Worm (Caenorhabditis elegans) whole organism, young adult: ENCODE results near the gene F14D2.19.

Experiments used
- B0261.1 ChIP-seq: sonication (generic microtip); optimal IDR thresholded peaks from 2 replicates; lab custom pipeline; 2016; ENCODE audit warnings: mild to moderate bottlenecking, missing genetic modification characterization, moderate library complexity, missing compliant biosample characterization
- D2030.7 ChIP-seq: fragments of 200-800 bp; sonication (Bioruptor generic); IDR thresholded peaks from 2 replicates; pipeline ENCODE4 v1.3.6; 2022; ENCODE audit warnings: missing genetic modification reagents, missing genetic modification characterization, missing compliant biosample characterization
- F33H1.4 ChIP-seq: fragments of 200-800 bp; sonication (Bioruptor generic); IDR thresholded peaks from 2 replicates; pipeline ENCODE4 v1.3.6; 2022; ENCODE audit warnings: missing genetic modification reagents, missing genetic modification characterization, missing compliant biosample characterization
- F49E8.2 ChIP-seq: sonication (generic microtip); optimal IDR thresholded peaks from 3 replicates; lab custom pipeline; 2017; ENCODE audit warnings: missing genetic modification characterization, mild to moderate bottlenecking, missing compliant biosample characterization, antibody characterized with exemption, moderate library complexity; ENCODE audit not compliant: insufficient read depth
- Y95B8A.8 ChIP-seq: fragments of 200-800 bp; sonication (Bioruptor generic); IDR thresholded peaks from 2 replicates; pipeline ENCODE4 v1.3.6; 2022; ENCODE audit warnings: missing genetic modification reagents, missing genetic modification characterization, missing compliant biosample characterization
- aptf-2 ChIP-seq: fragments of 200-800 bp; sonication (Bioruptor generic); conservative IDR thresholded peaks from 2 replicates; pipeline ENCODE4 v1.3.6; 2022; ENCODE audit warnings: missing genetic modification reagents, missing genetic modification characterization, missing compliant biosample characterization
- bed-1 ChIP-seq: fragments of 200-800 bp; sonication (Bioruptor generic); IDR thresholded peaks from 2 replicates; pipeline ENCODE4 v1.3.6; 2022; ENCODE audit warnings: missing genetic modification reagents, missing genetic modification characterization, missing compliant biosample characterization
- bed-2 ChIP-seq: fragments of 200-800 bp; sonication (Bioruptor generic); IDR thresholded peaks from 2 replicates; pipeline ENCODE4 v1.3.6; 2022; ENCODE audit warnings: missing genetic modification reagents, missing genetic modification characterization, missing compliant biosample characterization
- cebp-1 ChIP-seq, 2 experiments: fragments of 200-800 bp in 1 of 2; sonication (Bioruptor generic) in 1 of 2; sonication (generic microtip) in 1 of 2; IDR thresholded peaks in 1 of 2; optimal IDR thresholded peaks in 1 of 2; 2 replicates each; pipeline versions ENCODE4 v1.3.6 to Lab custom; 2017 to 2022; ENCODE audit warnings: missing compliant biosample characterization in 2 of 2, missing genetic modification characterization in 2 of 2, mild to moderate bottlenecking in 1 of 2, missing genetic modification reagents in 1 of 2, moderate library complexity in 1 of 2
- die-1 ChIP-seq: sonication (generic microtip); optimal IDR thresholded peaks from 2 replicates; lab custom pipeline; 2016; ENCODE audit warnings: missing genotype, mild to moderate bottlenecking, missing genetic modification characterization, missing compliant biosample characterization
- dpff-1 ChIP-seq: sonication (generic microtip); optimal IDR thresholded peaks from 2 replicates; lab custom pipeline; 2017; ENCODE audit warnings: mild to moderate bottlenecking, missing genetic modification characterization, missing compliant biosample characterization
- egrh-3 ChIP-seq: fragments of 200-800 bp; sonication (Bioruptor generic); IDR thresholded peaks from 2 replicates; pipeline ENCODE4 v1.3.6; 2022; ENCODE audit warnings: missing genetic modification reagents, missing genetic modification characterization, missing compliant biosample characterization
- ets-4 ChIP-seq: fragments of 200-800 bp; sonication (Bioruptor generic); optimal IDR thresholded peaks from 2 replicates; lab custom pipeline; 2018; ENCODE audit warnings: mild to moderate bottlenecking, missing genetic modification characterization, missing compliant biosample characterization
- hsf-1 ChIP-seq: fragments of 200-800 bp; sonication (Bioruptor generic); IDR thresholded peaks from 2 replicates; pipeline ENCODE4 v1.3.6; 2022; ENCODE audit warnings: missing genetic modification reagents, missing genetic modification characterization, missing compliant biosample characterization
- lsl-1 ChIP-seq: fragments of 200-800 bp; sonication (Bioruptor generic); optimal IDR thresholded peaks from 2 replicates; lab custom pipeline; 2018; ENCODE audit warnings: mild to moderate bottlenecking, missing genetic modification characterization, moderate library complexity, missing compliant biosample characterization
- madf-3 ChIP-seq: fragments of 200-800 bp; sonication (Bioruptor generic); IDR thresholded peaks from 2 replicates; pipeline ENCODE4 v1.3.6; 2022; ENCODE audit warnings: missing genetic modification reagents, missing genetic modification characterization, missing compliant biosample characterization
- madf-6 ChIP-seq: fragments of 200-800 bp; sonication (Bioruptor generic); IDR thresholded peaks from 2 replicates; pipeline ENCODE4 v1.3.6; 2022; ENCODE audit warnings: missing genetic modification reagents, missing genetic modification characterization, missing compliant biosample characterization
- mcd-1 ChIP-seq: fragments of 200-800 bp; sonication (Bioruptor generic); IDR thresholded peaks from 2 replicates; pipeline ENCODE4 v1.3.6; 2022; ENCODE audit warnings: missing genetic modification reagents, missing genetic modification characterization, missing compliant biosample characterization
- mel-28 ChIP-seq: sonication (generic microtip); optimal IDR thresholded peaks from 2 replicates; lab custom pipeline; 2016; ENCODE audit warnings: borderline replicate concordance, mild to moderate bottlenecking, missing genetic modification characterization, missing compliant biosample characterization
- nfyb-1 ChIP-seq: fragments of 200-800 bp; sonication (Bioruptor generic); IDR thresholded peaks from 2 replicates; pipeline ENCODE4 v1.3.6; 2022; ENCODE audit warnings: missing genetic modification reagents, missing genetic modification characterization, missing compliant biosample characterization
- rpc-1 ChIP-seq, 2 experiments: fragments of 150-350 bp in 1 of 2; sonication (generic microtip) in 1 of 2; optimal IDR thresholded peaks; 2 replicates each; lab custom pipeline; 2014 to 2018; ENCODE audit warnings: missing biosample characterization in 1 of 2, missing genetic modification characterization in 1 of 2, missing genetic modification reagents in 1 of 2, missing genotype in 1 of 2
- snpc-1.1 ChIP-seq: sonication (generic microtip); optimal IDR thresholded peaks from 2 replicates; lab custom pipeline; 2017; ENCODE audit warnings: missing genetic modification characterization, mild to moderate bottlenecking, missing compliant biosample characterization, antibody characterized with exemption, moderate library complexity, missing genotype, missing genetic modification reagents; ENCODE audit not compliant: insufficient read depth
- sptf-2 ChIP-seq: fragments of 200-800 bp; sonication (Bioruptor generic); optimal IDR thresholded peaks from 2 replicates; lab custom pipeline; 2018; ENCODE audit warnings: mild to moderate bottlenecking, missing genetic modification characterization, missing compliant biosample characterization
- tlf-1 ChIP-seq: fragments of 200-800 bp; sonication (Bioruptor generic); optimal IDR thresholded peaks from 2 replicates; lab custom pipeline; 2018; ENCODE audit warnings: mild to moderate bottlenecking, missing genetic modification characterization, missing compliant biosample characterization
- zfh-2 ChIP-seq: fragments of 200-800 bp; sonication (Bioruptor generic); conservative IDR thresholded peaks from 2 replicates; pipeline ENCODE4 v1.3.6; 2022; ENCODE audit warnings: missing genetic modification reagents, missing genetic modification characterization, missing compliant biosample characterization
- zim-3 ChIP-seq: sonication (generic microtip); optimal IDR thresholded peaks from 2 replicates; lab custom pipeline; 2017; ENCODE audit warnings: mild to moderate bottlenecking, missing genetic modification characterization, moderate library complexity, missing compliant biosample characterization
- ztf-18 ChIP-seq: sonication (generic microtip); optimal IDR thresholded peaks from 2 replicates; lab custom pipeline; 2016; ENCODE audit warnings: missing genotype, mild to moderate bottlenecking, missing genetic modification characterization, missing compliant biosample characterization
- ztf-22 ChIP-seq: fragments of 200-800 bp; sonication (Bioruptor generic); optimal IDR thresholded peaks from 2 replicates; lab custom pipeline; 2018; ENCODE audit warnings: mild to moderate bottlenecking, missing genetic modification characterization, moderate library complexity, missing compliant biosample characterization
- ztf-26 ChIP-seq: sonication (generic microtip); optimal IDR thresholded peaks from 2 replicates; lab custom pipeline; 2017; ENCODE audit warnings: missing genetic modification characterization, missing compliant biosample characterization

F14D2.19 gene

ce11 chrII:3344917-3345316, 8.0 kb upstream of the F14D2.19 start, which contains the start of gene bath-28:
Gene bath-28 (minus strand): TSS chrII:3344967.
- peak; percentile 72 for TF ChIP-seq lsl-1
- no peak for TF ChIP-seq tlf-1 (GFP tag; lab: Kevin White, UChicago)
- TF ChIP-seq D2030.7 = peak; percentile 36; the same call in 1 of the 2 replicates
- peak; percentile 54; the same call in 1 of the 2 replicates for TF ChIP-seq madf-6 (GFP tag; lab: Robert Waterston, UW)

ce11 chrII:3343714-3344113, 6.8 kb upstream of the F14D2.19 start, which contains the start of gene F14D2.15:
Gene F14D2.15 (minus strand): TSS chrII:3343814.
- TF ChIP-seq F33H1.4 (GFP tag; lab: Robert Waterston, UW) (no peak), B0261.1 (tag; lab: Kevin White, UChicago) (no peak), bed-1 (no peak), ets-4 (GFP tag; lab: Kevin White, UChicago) (no peak), ztf-26 (tag; lab: Kevin White, UChicago) (no peak), rpc-1 (optimal IDR thresholded peaks at IDR 0.05; lab: Kevin White, UChicago) (no peak), rpc-1 (tag; optimal IDR thresholded peaks at IDR 0.05; lab: Kevin White, UChicago) (no peak), zfh-2 (GFP tag; lab: Robert Waterston, UW) (no peak), dpff-1 (tag; lab: Kevin White, UChicago) (no peak), cebp-1 (GFP tag; IDR thresholded peaks at IDR 0.05; lab: Robert Waterston, UW) (no peak), cebp-1 (tag; optimal IDR thresholded peaks at IDR 0.05; lab: Kevin White, UChicago) (no peak), snpc-1.1 (no peak), madf-3 (GFP tag; lab: Robert Waterston, UW) (no peak)

ce11 chrII:3341989-3342388, 5.0 kb upstream of the F14D2.19 start, which contains the start of gene F14D2.11:
Gene F14D2.11 (minus strand): TSS chrII:3342089.
- TF ChIP-seq lsl-1 = peak; percentile 68
- no peak for TF ChIP-seq ets-4 (GFP tag; lab: Kevin White, UChicago)
- 0 out of 2 replicates have a peak, but pooled peaks have one; percentile 21 for TF ChIP-seq madf-3 (GFP tag; lab: Robert Waterston, UW)

- TF ChIP-seq hsf-1 (GFP tag; lab: Robert Waterston, UW) (no peak), sptf-2 (GFP tag; lab: Kevin White, UChicago) (no peak), ztf-18 (no peak), D2030.7 (no peak), egrh-3 (GFP tag; lab: Robert Waterston, UW) (peak; percentile 73), zfh-2 (GFP tag; lab: Robert Waterston, UW) (peak; percentile 72), Y95B8A.8 (0 out of 2 replicates have a peak, but pooled peaks have one; percentile 18), F49E8.2 (tag; lab: Kevin White, UChicago) (no peak)
Measured at ce11 chrII:3340818-3341217, 3.9 kb upstream of the F14D2.19 start.

ce11 chrII:3340251-3340650, 3.3 kb upstream of the F14D2.19 start, which contains the start of gene F14D2.5:
Gene F14D2.5 (plus strand): TSS chrII:3340551.
- TF ChIP-seq nfyb-1 (GFP tag; lab: Robert Waterston, UW) (no peak), die-1 (no peak), mel-28 (tag; lab: Kevin White, UChicago) (no peak), mcd-1 (GFP tag; lab: Robert Waterston, UW) (no peak), rpc-1 (optimal IDR thresholded peaks at IDR 0.05; lab: Kevin White, UChicago) (no peak), rpc-1 (tag; optimal IDR thresholded peaks at IDR 0.05; lab: Kevin White, UChicago) (no peak), ztf-22 (GFP tag; lab: Kevin White, UChicago) (no peak), aptf-2 (GFP tag; lab: Robert Waterston, UW) (no peak), zim-3 (tag; lab: Kevin White, UChicago) (no peak), bed-2 (GFP tag; lab: Robert Waterston, UW) (no peak), hsf-1 (GFP tag; lab: Robert Waterston, UW) (no peak)
- TF ChIP-seq, all 124 proteins: peak for 0
